Fruit fly (Drosophila melanogaster): Measurements from ENCODE around the gene CG6569.

DNA sequence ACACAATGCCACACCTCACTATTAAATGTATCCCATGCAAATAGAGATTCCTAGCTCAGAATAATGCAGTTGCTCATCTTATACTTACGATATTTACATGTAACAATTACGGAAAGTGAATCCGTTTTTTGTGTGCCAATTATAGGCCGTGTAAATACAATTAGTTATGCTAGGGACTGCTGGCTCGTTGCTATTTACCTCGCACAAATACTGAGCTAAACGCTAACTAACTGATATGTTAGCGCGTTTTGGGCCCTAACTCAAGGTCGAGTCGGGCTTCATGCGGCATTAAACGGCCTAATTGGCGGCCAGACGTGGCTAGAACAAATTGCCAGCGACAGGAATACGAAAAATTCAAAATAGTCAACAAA, 10.9 kb downstream of the CG6569 start:
- TF ChIP-seq usp (GFP tag; optimal IDR thresholded peaks at IDR 0.05) (no peak), psq (optimal IDR thresholded peaks at IDR 0.05) (no peak), pan (optimal IDR thresholded peaks at IDR 0.05) (no peak), EcR (GFP tag; optimal IDR thresholded peaks at IDR 0.05) (no peak)
